Worm (Caenorhabditis elegans): ENCODE results near the gene puf-7.

The puf-7 gene

DNA sequence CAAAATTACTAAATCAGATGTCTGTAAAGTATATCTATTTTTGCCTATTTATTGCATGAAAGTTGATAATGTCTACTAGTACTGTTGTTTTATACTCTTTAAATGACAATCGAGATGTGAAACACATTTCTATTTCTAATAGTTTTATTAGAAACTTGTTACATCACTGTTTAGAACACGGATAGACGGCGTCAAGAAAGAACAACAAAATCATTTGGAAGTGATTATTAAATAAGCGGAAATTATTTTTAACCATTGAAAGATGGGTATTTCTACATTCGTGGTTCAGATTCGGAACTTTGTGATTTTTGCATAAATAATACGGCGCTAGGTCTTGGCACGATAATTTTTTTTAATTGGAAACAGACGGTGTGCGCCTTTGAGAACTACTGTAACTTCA lies 13.4 kb upstream of the puf-7 start (continued):
- TF ChIP-seq rcor-1 (GFP tag; IDR thresholded peaks at IDR 0.05) = peak; percentile 23; the same call in 1 of the 2 replicates
- TF ChIP-seq ceh-40 (GFP tag; IDR thresholded peaks at IDR 0.05) = no peak
- TF ChIP-seq aptf-2 (GFP tag; conservative IDR thresholded peaks at IDR 0.05) = no peak
- no peak for TF ChIP-seq F37B4.10 (GFP tag; IDR thresholded peaks at IDR 0.05)
- no peak for TF ChIP-seq dpl-1 (GFP tag; optimal IDR thresholded peaks at IDR 0.05)
- TF ChIP-seq nfyb-1 (GFP tag; IDR thresholded peaks at IDR 0.05) = 0 out of 2 replicates have a peak, but pooled peaks have one; percentile 8
- TF ChIP-seq ztf-6 (GFP tag; IDR thresholded peaks at IDR 0.05) = no peak
- no peak for TF ChIP-seq egl-18 (GFP tag; IDR thresholded peaks at IDR 0.05)
- no peak for TF ChIP-seq madf-10 (tag; optimal IDR thresholded peaks at IDR 0.05)
- no peak for TF ChIP-seq repo-1 (tag; optimal IDR thresholded peaks at IDR 0.05)
- peak; percentile 79 for TF ChIP-seq hrde-1 (tag; optimal IDR thresholded peaks at IDR 0.05; ENCODE audit: borderline replicate concordance)
- TF ChIP-seq C06A6.2 (GFP tag; conservative IDR thresholded peaks at IDR 0.05) = no peak
- TF ChIP-seq chd-7 (tag; optimal IDR thresholded peaks at IDR 0.05) = no peak
- TF ChIP-seq die-1 (tag; optimal IDR thresholded peaks at IDR 0.05) = no peak
- peak; percentile 57 for TF ChIP-seq F49E8.2 (tag; optimal IDR thresholded peaks at IDR 0.05; ENCODE audit: insufficient read depth)
- TF ChIP-seq snpc-1.3 (tag; optimal IDR thresholded peaks at IDR 0.05; ENCODE audit: insufficient read depth) = peak; percentile 67
- TF ChIP-seq ceh-79 (tag; optimal IDR thresholded peaks at IDR 0.05) = no peak
- no peak for TF ChIP-seq ztf-25 (GFP tag; IDR thresholded peaks at IDR 0.05)
- TF ChIP-seq bed-1 (GFP tag; IDR thresholded peaks at IDR 0.05) = no peak
- 0 out of 2 replicates have a peak, but pooled peaks have one; percentile 48 for TF ChIP-seq lir-1 (GFP tag; conservative IDR thresholded peaks at IDR 0.05)
- TF ChIP-seq akir-1 (GFP tag; optimal IDR thresholded peaks at IDR 0.05) = no peak
- peak; percentile 26 for TF ChIP-seq efl-1 (GFP tag; optimal IDR thresholded peaks at IDR 0.05)
- TF ChIP-seq gei-17 (GFP tag; optimal IDR thresholded peaks at IDR 0.05) = no peak
- no peak for TF ChIP-seq ztf-28 (GFP tag; IDR thresholded peaks at IDR 0.05)
- no peak for TF ChIP-seq unc-62 (GFP tag; optimal IDR thresholded peaks at IDR 0.05)
- no peak for TF ChIP-seq lsy-27 (tag; optimal IDR thresholded peaks at IDR 0.05; ENCODE audit: borderline replicate concordance, insufficient read depth)
- TF ChIP-seq sea-2 (GFP tag; IDR thresholded peaks at IDR 0.05) = no peak
- no peak; the same call in 1 of the 2 replicates for TF ChIP-seq nfya-2 (GFP tag; IDR thresholded peaks at IDR 0.05)
- TF ChIP-seq C17E4.6 (GFP tag; IDR thresholded peaks at IDR 0.05) = peak; percentile 67; the same call in 1 of the 2 replicates
- no peak for TF ChIP-seq ztf-18 (tag; optimal IDR thresholded peaks at IDR 0.05)
- TF ChIP-seq zim-3 (tag; optimal IDR thresholded peaks at IDR 0.05) = no peak
- TF ChIP-seq ztf-26 (tag; optimal IDR thresholded peaks at IDR 0.05) = no peak
- TF ChIP-seq ekl-4 (GFP tag; IDR thresholded peaks at IDR 0.05) = peak; percentile 48; the same call in 1 of the 2 replicates
- TF ChIP-seq xnd-1 (tag; optimal IDR thresholded peaks at IDR 0.05) = peak; percentile 33
- no peak for TF ChIP-seq egl-44 (GFP tag; IDR thresholded peaks at IDR 0.05)
- no peak for TF ChIP-seq ztf-3 (GFP tag; optimal IDR thresholded peaks at IDR 0.05)
- TF ChIP-seq F57C9.4 (tag; optimal IDR thresholded peaks at IDR 0.05) = no peak
- no peak for TF ChIP-seq him-1 (tag; optimal IDR thresholded peaks at IDR 0.05)
- TF ChIP-seq dpff-1 (tag; optimal IDR thresholded peaks at IDR 0.05) = no peak
- no peak for TF ChIP-seq F23B12.7 (tag; optimal IDR thresholded peaks at IDR 0.05; ENCODE audit: insufficient read depth)
- no peak for TF ChIP-seq sptf-2 (GFP tag; optimal IDR thresholded peaks at IDR 0.05)
- TF ChIP-seq Y95B8A.8 (GFP tag; IDR thresholded peaks at IDR 0.05) = 0 out of 2 replicates have a peak, but pooled peaks have one; percentile 60
- TF ChIP-seq lin-40 (tag; optimal IDR thresholded peaks at IDR 0.05) = no peak
- TF ChIP-seq madf-8 (GFP tag; conservative IDR thresholded peaks at IDR 0.05) = 0 out of 2 replicates have a peak, but pooled peaks have one; percentile 30
- TF ChIP-seq somi-1 (GFP tag; optimal IDR thresholded peaks at IDR 0.05) = no peak
- no peak for TF ChIP-seq F10E7.11 (tag; optimal IDR thresholded peaks at IDR 0.05)
- no peak; the same call in 1 of the 2 replicates for TF ChIP-seq hmg-20 (GFP tag; IDR thresholded peaks at IDR 0.05)
- no peak for TF ChIP-seq F57A8.1 (GFP tag; optimal IDR thresholded peaks at IDR 0.05)
- no peak; the same call in 1 of the 2 replicates for TF ChIP-seq dox-1 (GFP tag; IDR thresholded peaks at IDR 0.05)

All from whole organism, young adult.